Worm (Caenorhabditis elegans) whole organism, L4 larva: ENCODE results near the gene sru-38.

Source experiments
- F10B5.3 ChIP-seq: sonication (generic microtip); optimal IDR thresholded peaks from 2 replicates; lab custom pipeline; 2016; ENCODE audit warnings: mild to moderate bottlenecking, missing genetic modification characterization, missing compliant biosample characterization
- F37D6.2 ChIP-seq: sonication (generic microtip); optimal IDR thresholded peaks from 2 replicates; lab custom pipeline; 2016; ENCODE audit warnings: mild to moderate bottlenecking, missing genetic modification characterization, missing compliant biosample characterization
- F44E2.7 ChIP-seq: fragments of 200-800 bp; sonication (Bioruptor generic); IDR thresholded peaks from 2 replicates; pipeline ENCODE4 v2.1.2; 2022; ENCODE audit warnings: missing genetic modification characterization, missing compliant biosample characterization
- T20F7.1 ChIP-seq: fragments of 200-800 bp; sonication (Bioruptor generic); optimal IDR thresholded peaks from 2 replicates; lab custom pipeline; 2018; ENCODE audit warnings: mild to moderate bottlenecking, missing genetic modification characterization, missing compliant biosample characterization
- Y105C5A.15 ChIP-seq: fragments of 200-800 bp; sonication (Bioruptor generic); IDR thresholded peaks from 2 replicates; pipeline ENCODE4 v1.3.6; 2022; ENCODE audit warnings: missing genetic modification characterization, missing compliant biosample characterization
- ZK546.5 ChIP-seq, 2 experiments: sonication (generic microtip); optimal IDR thresholded peaks; 2 replicates each; lab custom pipeline; 2017; ENCODE audit warnings: missing biosample characterization in 2 of 2, missing genetic modification characterization in 2 of 2
- aha-1 ChIP-seq: fragments of 150-350 bp; peaks from one replicate; lab custom pipeline; 2014; ENCODE audit warnings: missing biosample characterization, missing genetic modification characterization
- aly-2 ChIP-seq: sonication (generic microtip); optimal IDR thresholded peaks from 2 replicates; lab custom pipeline; 2018; ENCODE audit warnings: missing biosample characterization, missing genetic modification characterization
- ama-1 ChIP-seq: fragments of 150-350 bp; optimal IDR thresholded peaks from 2 replicates; lab custom pipeline; 2014; ENCODE audit warnings: inconsistent platforms, mixed read lengths
- arid-1 ChIP-seq: fragments of 200-800 bp; sonication (Bioruptor generic); conservative IDR thresholded peaks from 2 replicates; pipeline ENCODE4 v1.3.6; 2022; ENCODE audit warnings: missing genetic modification reagents, missing genetic modification characterization, missing compliant biosample characterization
- ceh-20 ChIP-seq: fragments of 200-800 bp; sonication (Bioruptor generic); IDR thresholded peaks from 2 replicates; pipeline ENCODE4 v1.3.6; 2022; ENCODE audit warnings: missing genetic modification reagents, missing genetic modification characterization, missing compliant biosample characterization
- ceh-32 ChIP-seq: sonication (generic microtip); optimal IDR thresholded peaks from 2 replicates; lab custom pipeline; 2016; ENCODE audit warnings: mild to moderate bottlenecking, missing genetic modification characterization, missing compliant biosample characterization; ENCODE audit not compliant: poor library complexity
- ceh-44 ChIP-seq: fragments of 200-800 bp; sonication (Bioruptor generic); IDR thresholded peaks from 2 replicates; pipeline ENCODE4 v1.3.6; 2022; ENCODE audit warnings: missing genetic modification reagents, missing genetic modification characterization, missing compliant biosample characterization
- ceh-62 ChIP-seq: sonication (generic microtip); optimal IDR thresholded peaks from 2 replicates; lab custom pipeline; 2017; ENCODE audit warnings: missing biosample characterization, missing genetic modification characterization
- ceh-82 ChIP-seq: sonication (generic microtip); optimal IDR thresholded peaks from 2 replicates; lab custom pipeline; 2017; ENCODE audit warnings: missing biosample characterization, missing genetic modification characterization
- ces-1 ChIP-seq: fragments of 150-350 bp; sonication (generic microtip); optimal IDR thresholded peaks from 4 replicates; lab custom pipeline; 2014; ENCODE audit warnings: missing biosample characterization, missing genetic modification reagents, missing genetic modification characterization
- cey-2 ChIP-seq: sonication (generic microtip); optimal IDR thresholded peaks from 3 replicates; lab custom pipeline; 2017; ENCODE audit warnings: missing genetic modification characterization, mild to moderate bottlenecking, missing compliant biosample characterization, antibody characterized with exemption, borderline replicate concordance; ENCODE audit not compliant: insufficient read depth
- daf-19 ChIP-seq: fragments of 200-800 bp; sonication (Bioruptor generic); conservative IDR thresholded peaks from 2 replicates; pipeline ENCODE4 v1.3.6; 2022; ENCODE audit warnings: missing genetic modification characterization, missing compliant biosample characterization
- daf-8 ChIP-seq: fragments of 200-800 bp; sonication (Bioruptor generic); IDR thresholded peaks from 2 replicates; pipeline ENCODE4 v1.3.6; 2022; ENCODE audit warnings: missing genetic modification characterization, missing compliant biosample characterization
- dmd-6 ChIP-seq: fragments of 200-800 bp; sonication (Bioruptor generic); IDR thresholded peaks from 2 replicates; pipeline ENCODE4 v1.3.6; 2022; ENCODE audit warnings: missing genetic modification reagents, missing genetic modification characterization, missing compliant biosample characterization
- dmd-9 ChIP-seq: fragments of 200-800 bp; sonication (Bioruptor generic); IDR thresholded peaks from 2 replicates; pipeline ENCODE4 v1.3.6; 2022; ENCODE audit warnings: missing genetic modification reagents, missing genetic modification characterization, missing compliant biosample characterization
- dpl-1 ChIP-seq: fragments of 150-350 bp; optimal IDR thresholded peaks from 2 replicates; lab custom pipeline; 2014; ENCODE audit warnings: missing biosample characterization, missing genetic modification reagents, missing genetic modification characterization
- egl-27 ChIP-seq: sonication (generic microtip); optimal IDR thresholded peaks from 3 replicates; lab custom pipeline; 2017; ENCODE audit warnings: missing biosample characterization, missing genetic modification reagents, missing genetic modification characterization
- fkh-10 ChIP-seq: fragments of 150-350 bp; optimal IDR thresholded peaks from 2 replicates; lab custom pipeline; 2014; ENCODE audit warnings: missing biosample characterization, missing genetic modification reagents, missing genetic modification characterization
- gei-8 ChIP-seq: fragments of 200-800 bp; sonication (Bioruptor generic); optimal IDR thresholded peaks from 2 replicates; lab custom pipeline; 2018; ENCODE audit warnings: mild to moderate bottlenecking, missing genetic modification characterization, missing compliant biosample characterization
- hif-1 ChIP-seq, 2 experiments: sonication (generic microtip); optimal IDR thresholded peaks; 2 replicates each; lab custom pipeline; 2016 to 2017; ENCODE audit warnings: missing compliant biosample characterization in 2 of 2, missing genetic modification characterization in 2 of 2, missing genetic modification reagents in 2 of 2, missing genotype in 2 of 2, mild to moderate bottlenecking in 1 of 2
- hlh-30 ChIP-seq: sonication (generic microtip); optimal IDR thresholded peaks from 2 replicates; lab custom pipeline; 2017; ENCODE audit warnings: antibody characterized with exemption, mild to moderate bottlenecking, missing genetic modification characterization, missing compliant biosample characterization; ENCODE audit not compliant: insufficient read depth
- lin-13 ChIP-seq: fragments of 150-350 bp; optimal IDR thresholded peaks from 2 replicates; lab custom pipeline; 2014; ENCODE audit warnings: missing biosample characterization, missing genetic modification reagents, missing genetic modification characterization
- madf-9 ChIP-seq: fragments of 200-800 bp; sonication (Bioruptor generic); conservative IDR thresholded peaks from 2 replicates; pipeline ENCODE4 v1.3.6; 2022; ENCODE audit warnings: missing genetic modification reagents, missing genetic modification characterization, missing compliant biosample characterization
- mdl-1 ChIP-seq, 2 experiments: fragments of 150-350 bp in 1 of 2; sonication (generic microtip) in 1 of 2; optimal IDR thresholded peaks; 2 replicates each; lab custom pipeline; 2014 to 2017; ENCODE audit warnings: missing biosample characterization in 2 of 2, missing genetic modification characterization in 2 of 2
- mes-2 ChIP-seq: sonication (generic microtip); optimal IDR thresholded peaks from 2 replicates; lab custom pipeline; 2016; ENCODE audit warnings: missing genotype, mild to moderate bottlenecking, missing genetic modification characterization, missing compliant biosample characterization; ENCODE audit not compliant: poor library complexity, severe bottlenecking
- mxl-2 ChIP-seq: fragments of 200-800 bp; sonication (Bioruptor generic); conservative IDR thresholded peaks from 2 replicates; pipeline ENCODE4 v1.3.6; 2022; ENCODE audit warnings: missing genetic modification reagents, missing genetic modification characterization, missing compliant biosample characterization
- mxl-3 ChIP-seq: fragments of 200-800 bp; sonication (Bioruptor generic); optimal IDR thresholded peaks from 2 replicates; lab custom pipeline; 2018; ENCODE audit warnings: mild to moderate bottlenecking, missing genetic modification characterization, missing compliant biosample characterization
- nhr-111 ChIP-seq: fragments of 200-800 bp; sonication (Bioruptor generic); optimal IDR thresholded peaks from 2 replicates; lab custom pipeline; 2018; ENCODE audit warnings: mild to moderate bottlenecking, missing genetic modification characterization, missing compliant biosample characterization
- nhr-237 ChIP-seq: sonication (generic microtip); optimal IDR thresholded peaks from 2 replicates; lab custom pipeline; 2017; ENCODE audit warnings: missing biosample characterization, missing genetic modification characterization
- nhr-28 ChIP-seq: fragments of 150-350 bp; optimal IDR thresholded peaks from 2 replicates; lab custom pipeline; 2014; ENCODE audit warnings: missing biosample characterization, missing genetic modification characterization
- nhr-42 ChIP-seq: fragments of 200-800 bp; sonication (Bioruptor generic); IDR thresholded peaks from 2 replicates; pipeline ENCODE4 v1.3.6; 2022; ENCODE audit warnings: missing genetic modification characterization, missing compliant biosample characterization
- nhr-6 ChIP-seq: fragments of 150-350 bp; optimal IDR thresholded peaks from 2 replicates; lab custom pipeline; 2014; ENCODE audit warnings: missing biosample characterization, missing genetic modification characterization
- nhr-76 ChIP-seq: fragments of 150-350 bp; optimal IDR thresholded peaks from 2 replicates; lab custom pipeline; 2014; ENCODE audit warnings: missing biosample characterization, missing genetic modification characterization
- pha-4 ChIP-seq, 2 experiments: fragments of 150-350 bp in 1 of 2; fragments of 200-800 bp in 1 of 2; sonication (Bioruptor generic) in 1 of 2; IDR thresholded peaks in 1 of 2; optimal IDR thresholded peaks in 1 of 2; 2 replicates each; pipeline versions ENCODE4 v1.3.6 to Lab custom; 2014 to 2022; ENCODE audit warnings: missing genetic modification characterization in 2 of 2, missing genetic modification reagents in 2 of 2, missing biosample characterization in 1 of 2, missing compliant biosample characterization in 1 of 2
- php-3 ChIP-seq: fragments of 200-800 bp; sonication (Bioruptor generic); IDR thresholded peaks from 2 replicates; pipeline ENCODE4 v1.3.6; 2022; ENCODE audit warnings: missing genetic modification reagents, missing genetic modification characterization, missing compliant biosample characterization
- pqm-1 ChIP-seq: sonication (generic microtip); optimal IDR thresholded peaks from 2 replicates; lab custom pipeline; 2017; ENCODE audit warnings: missing biosample characterization, missing genetic modification characterization
- saeg-2 ChIP-seq: fragments of 200-800 bp; sonication (Bioruptor generic); IDR thresholded peaks from 2 replicates; pipeline ENCODE4 v1.3.6; 2022; ENCODE audit warnings: missing genetic modification reagents, missing genetic modification characterization, missing compliant biosample characterization
- sdz-12 ChIP-seq: fragments of 200-800 bp; sonication (Bioruptor generic); optimal IDR thresholded peaks from 2 replicates; lab custom pipeline; 2018; ENCODE audit warnings: mild to moderate bottlenecking, missing genetic modification characterization, missing compliant biosample characterization
- tra-1 ChIP-seq: fragments of 200-800 bp; sonication (Bioruptor generic); IDR thresholded peaks from 2 replicates; pipeline ENCODE4 v1.3.6; 2022; ENCODE audit warnings: missing genetic modification reagents, missing genetic modification characterization, missing compliant biosample characterization
- unc-39 ChIP-seq: sonication (generic microtip); optimal IDR thresholded peaks from 2 replicates; lab custom pipeline; 2017; ENCODE audit warnings: missing biosample characterization, missing genetic modification characterization
- zfp-3 ChIP-seq: fragments of 200-800 bp; sonication (Bioruptor generic); conservative IDR thresholded peaks from 2 replicates; pipeline ENCODE4 v1.3.6; 2022; ENCODE audit warnings: missing genetic modification reagents, missing genetic modification characterization, missing compliant biosample characterization
- zip-11 ChIP-seq: fragments of 200-800 bp; sonication (Bioruptor generic); IDR thresholded peaks from 2 replicates; pipeline ENCODE4 v1.3.6; 2022; ENCODE audit warnings: missing genetic modification characterization, missing compliant biosample characterization
- ztf-7 ChIP-seq: fragments of 150-350 bp; optimal IDR thresholded peaks from 2 replicates; lab custom pipeline; 2014; ENCODE audit warnings: missing biosample characterization, missing genetic modification characterization

sru-38 gene

ce11 chrV:9855920-9856852 is 20.3 kb upstream of the sru-38 start (continued):
- TF ChIP-seq hif-1 (tag; optimal IDR thresholded peaks at IDR 0.05; lab: Kevin White, UChicago) (no peak), arid-1 (GFP tag; lab: Robert Waterston, UW) (0 out of 2 replicates have a peak, but pooled peaks have one; percentile 34), saeg-2 (GFP tag; lab: Robert Waterston, UW) (no peak), tra-1 (GFP tag; lab: Robert Waterston, UW) (no peak), zfp-3 (no peak), nhr-28 (tag; lab: Kevin White, UChicago) (peak; percentile 45), unc-39 (no peak), nhr-6 (tag; lab: Kevin White, UChicago) (no peak), lin-13 (GFP tag; lab: Kevin White, UChicago) (no peak), mdl-1 (tag; optimal IDR thresholded peaks at IDR 0.05; lab: Kevin White, UChicago) (peak in 1 of 2 experiments; percentile 24), ceh-62 (tag; lab: Kevin White, UChicago) (no peak), nhr-111 (GFP tag; lab: Kevin White, UChicago) (no peak), ZK546.5 (tag; optimal IDR thresholded peaks at IDR 0.05; lab: Kevin White, UChicago) (no peak), pha-4 (GFP tag; IDR thresholded peaks at IDR 0.05; lab: Robert Waterston, UW) (no peak), pha-4 (tag; optimal IDR thresholded peaks at IDR 0.05; lab: Kevin White, UChicago) (no peak), daf-8 (GFP tag; lab: Robert Waterston, UW) (no peak), nhr-42 (GFP tag; lab: Robert Waterston, UW) (no peak), cey-2 (tag; lab: Kevin White, UChicago) (no peak), ceh-44 (GFP tag; lab: Robert Waterston, UW) (peak; percentile 41; the same call in 1 of the 2 replicates), dpl-1 (GFP tag; lab: Kevin White, UChicago) (peak; percentile 46), mxl-3 (peak; percentile 18), daf-19 (GFP tag; lab: Robert Waterston, UW) (no peak), aha-1 (tag; lab: Kevin White, UChicago) (peak; percentile 97), madf-9 (no peak), nhr-237 (tag; lab: Kevin White, UChicago) (no peak), fkh-10 (no peak), dmd-9 (GFP tag; lab: Robert Waterston, UW) (no peak), F37D6.2 (no peak), hlh-30 (no peak), ama-1 (lab: Kevin White, UChicago) (no peak), sdz-12 (GFP tag; lab: Kevin White, UChicago) (no peak), zip-11 (GFP tag; lab: Robert Waterston, UW) (no peak), mes-2 (tag; lab: Kevin White, UChicago) (peak; percentile 55), ceh-82 (tag; lab: Kevin White, UChicago) (no peak), pqm-1 (tag; lab: Kevin White, UChicago) (no peak), F10B5.3 (tag; lab: Kevin White, UChicago) (no peak), ces-1 (GFP tag; lab: Kevin White, UChicago) (no peak), egl-27 (no peak), mxl-2 (GFP tag; lab: Robert Waterston, UW) (no peak), aly-2 (tag; lab: Kevin White, UChicago) (no peak), php-3 (GFP tag; lab: Robert Waterston, UW) (no peak), dmd-6 (no peak), ceh-32 (tag; lab: Kevin White, UChicago) (no peak), Y105C5A.15 (no peak), T20F7.1 (no peak), gei-8 (no peak), nhr-76 (tag; lab: Kevin White, UChicago) (no peak), F44E2.7 (GFP tag; lab: Robert Waterston, UW) (no peak), ztf-7 (tag; lab: Kevin White, UChicago) (no peak), ceh-20 (GFP tag; lab: Robert Waterston, UW) (no peak)
